Fruit fly (Drosophila melanogaster) whole organism: Measurements from ENCODE around the gene Sbds.

Experiments
- CG8478 ChIP-seq: fragments of >200 bp; optimal IDR thresholded peaks from 2 replicates; lab custom pipeline; 2018; ENCODE audit warnings: inconsistent platforms
- Dll ChIP-seq: fragments of >200 bp; optimal IDR thresholded peaks from 2 replicates; lab custom pipeline; 2017
- EcR ChIP-seq, 2 experiments: fragments of >200 bp; optimal IDR thresholded peaks; 2 replicates each; lab custom pipeline; 2017; ENCODE audit warnings: missing biosample characterization in 2 of 2, missing genetic modification characterization in 2 of 2, missing genetic modification reagents in 2 of 2
- pan ChIP-seq: fragments of >200 bp; optimal IDR thresholded peaks from 2 replicates; lab custom pipeline; 2017
- psq ChIP-seq: fragments of >200 bp; optimal IDR thresholded peaks from 2 replicates; lab custom pipeline; 2017
- usp ChIP-seq: fragments of >200 bp; optimal IDR thresholded peaks from 2 replicates; lab custom pipeline; 2017; ENCODE audit warnings: missing biosample characterization, missing genetic modification characterization, mixed read lengths

The Sbds gene

DNA sequence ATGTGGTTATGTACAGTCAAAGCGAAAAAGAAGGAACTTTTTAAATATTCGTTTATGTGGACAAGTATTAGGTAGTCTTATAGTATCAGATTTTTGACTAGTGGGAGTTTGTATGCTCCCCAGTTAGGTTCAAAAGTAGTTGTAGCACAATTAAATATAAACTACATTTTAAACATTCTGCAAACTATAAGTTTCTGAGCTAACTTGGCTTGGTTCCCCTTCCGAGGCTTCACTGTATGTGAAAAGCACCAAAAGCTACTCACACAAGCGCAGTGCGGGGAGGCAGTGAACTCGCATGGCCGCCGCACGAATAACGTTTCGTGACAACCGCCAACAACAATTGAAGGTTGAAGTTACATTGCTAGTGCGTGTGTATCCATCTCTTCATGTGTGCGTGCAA is 24.9 kb downstream of the Sbds start:
- TF ChIP-seq psq (lab: Kevin White, UChicago): no peak
- TF ChIP-seq CG8478 (lab: Kevin White, UChicago): no peak
- no peak for TF ChIP-seq Dll (lab: Kevin White, UChicago)
- TF ChIP-seq EcR (GFP tag; optimal IDR thresholded peaks at IDR 0.05; lab: Kevin White, UChicago): no peak
- no peak for TF ChIP-seq pan (lab: Kevin White, UChicago)
- TF ChIP-seq usp (GFP tag; lab: Kevin White, UChicago): no peak

dm6 chr3L:6778804-6779289 is 26.1 kb downstream of the Sbds start:
- TF ChIP-seq pan (lab: Kevin White, UChicago) (no peak), Dll (lab: Kevin White, UChicago) (no peak), EcR (GFP tag; optimal IDR thresholded peaks at IDR 0.05; lab: Kevin White, UChicago) (no peak), CG8478 (lab: Kevin White, UChicago) (no peak), usp (GFP tag; lab: Kevin White, UChicago) (no peak), psq (lab: Kevin White, UChicago) (no peak)

DNA sequence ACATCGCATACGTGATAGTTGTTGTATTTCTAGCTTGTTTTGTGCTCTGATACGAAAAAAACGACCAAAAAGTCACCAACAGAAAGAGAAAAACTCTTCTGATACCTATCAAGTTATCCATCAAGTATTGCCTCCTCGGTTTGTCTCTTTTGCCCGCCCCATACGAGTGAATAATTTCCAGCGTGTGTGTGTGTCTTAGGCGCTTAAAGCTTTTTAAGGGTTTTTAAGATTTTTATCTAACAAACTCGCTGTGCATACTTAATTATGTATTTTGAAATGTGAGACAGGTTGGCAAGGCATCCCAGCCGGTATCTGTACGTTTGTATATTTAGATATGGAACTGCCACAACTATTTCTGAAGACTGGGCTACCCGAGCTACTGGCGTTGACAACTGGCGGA is 26.7 kb downstream of the Sbds start:
- no peak for TF ChIP-seq CG8478 (lab: Kevin White, UChicago)
- TF ChIP-seq Dll (lab: Kevin White, UChicago): no peak
- no peak for TF ChIP-seq EcR (GFP tag; optimal IDR thresholded peaks at IDR 0.05; lab: Kevin White, UChicago)
- TF ChIP-seq pan (lab: Kevin White, UChicago): no peak
- TF ChIP-seq usp (GFP tag; lab: Kevin White, UChicago): no peak
- no peak for TF ChIP-seq psq (lab: Kevin White, UChicago)

DNA sequence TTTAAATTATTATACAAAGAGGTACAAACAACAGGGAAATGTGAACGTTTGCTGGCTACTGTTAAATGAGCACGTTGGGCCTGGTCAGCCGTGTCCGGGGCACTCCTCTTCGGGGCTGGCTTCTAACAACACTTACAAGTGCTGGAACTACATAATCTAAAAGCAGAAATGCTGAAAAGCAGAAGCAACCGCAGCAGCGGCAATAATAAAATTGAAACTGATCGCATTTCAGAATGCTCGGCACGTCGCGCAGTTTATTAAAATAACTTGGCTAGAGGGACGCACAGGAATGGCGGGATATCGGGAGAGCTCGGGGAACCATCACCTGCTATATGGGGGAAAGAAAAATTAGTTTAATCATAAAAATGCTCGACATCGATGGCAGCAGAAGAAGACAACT is 30.7 kb downstream of the Sbds start:
- TF ChIP-seq Dll (lab: Kevin White, UChicago): no peak
- no peak for TF ChIP-seq usp (GFP tag; lab: Kevin White, UChicago)
- no peak for TF ChIP-seq pan (lab: Kevin White, UChicago)
- no peak for TF ChIP-seq CG8478 (lab: Kevin White, UChicago)
- no peak for TF ChIP-seq psq (lab: Kevin White, UChicago)
- no peak for TF ChIP-seq EcR (GFP tag; optimal IDR thresholded peaks at IDR 0.05; lab: Kevin White, UChicago)

DNA sequence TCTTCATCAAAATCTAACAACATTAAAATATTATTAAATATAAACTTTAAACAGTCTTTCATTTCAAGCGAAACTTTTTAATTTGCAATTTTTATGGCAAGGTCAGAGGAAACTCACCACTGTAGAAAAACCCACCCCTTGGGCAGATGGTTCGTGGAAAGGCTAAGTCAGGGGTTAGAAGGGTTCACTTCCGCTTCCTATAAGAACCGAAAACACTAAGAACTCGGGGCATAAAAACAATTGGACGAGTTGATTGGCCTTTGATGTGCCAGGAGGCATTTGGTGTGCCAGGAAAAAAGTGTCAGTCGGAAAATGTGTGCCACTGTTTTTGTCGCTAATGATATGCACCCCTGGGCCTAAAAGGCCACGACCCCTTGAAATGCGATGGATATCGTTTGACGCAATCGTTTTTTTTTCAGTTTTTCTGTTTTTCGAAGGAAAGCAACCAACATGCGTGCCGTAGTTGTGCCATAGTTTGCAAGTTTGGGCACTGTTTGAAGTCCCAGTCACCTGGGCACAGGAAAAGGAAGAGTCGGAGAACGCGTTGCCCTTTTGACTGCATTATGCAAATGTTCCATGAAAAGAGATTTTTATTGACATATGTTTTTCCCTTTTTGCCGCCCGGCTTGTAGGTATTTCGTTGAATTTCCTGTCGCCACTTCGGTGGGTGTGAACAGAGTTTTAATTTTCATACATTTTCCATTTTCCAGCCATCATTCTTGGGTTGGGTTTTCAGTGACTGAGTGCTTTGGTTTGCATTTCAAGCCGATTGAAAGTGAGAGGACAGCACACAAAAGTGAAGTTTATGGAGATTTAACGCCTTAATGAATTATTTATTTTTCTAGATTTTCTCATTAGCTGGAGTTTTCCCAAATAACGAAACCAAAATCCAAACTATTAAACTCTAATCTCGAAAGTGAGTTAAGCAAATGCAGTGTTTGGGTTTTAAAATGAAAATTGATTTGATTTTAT is 32.2 kb downstream of the Sbds start:
- TF ChIP-seq Dll (lab: Kevin White, UChicago): no peak
- TF ChIP-seq pan (lab: Kevin White, UChicago): no peak
- TF ChIP-seq usp (GFP tag; lab: Kevin White, UChicago): no peak
- no peak for TF ChIP-seq psq (lab: Kevin White, UChicago)
- no peak for TF ChIP-seq CG8478 (lab: Kevin White, UChicago)
- TF ChIP-seq EcR (GFP tag; optimal IDR thresholded peaks at IDR 0.05; lab: Kevin White, UChicago): no peak

dm6 chr3L:6787502-6787901 is 34.8 kb downstream of the Sbds start:
- TF ChIP-seq CG8478 (lab: Kevin White, UChicago): no peak
- TF ChIP-seq psq (lab: Kevin White, UChicago): no peak
- no peak for TF ChIP-seq usp (GFP tag; lab: Kevin White, UChicago)
- no peak for TF ChIP-seq EcR (GFP tag; optimal IDR thresholded peaks at IDR 0.05; lab: Kevin White, UChicago)
- TF ChIP-seq Dll (lab: Kevin White, UChicago): no peak
- TF ChIP-seq pan (lab: Kevin White, UChicago): no peak

- TF ChIP-seq Dll (lab: Kevin White, UChicago): no peak
- no peak for TF ChIP-seq EcR (GFP tag; optimal IDR thresholded peaks at IDR 0.05; lab: Kevin White, UChicago)
- no peak for TF ChIP-seq pan (lab: Kevin White, UChicago)
- TF ChIP-seq psq (lab: Kevin White, UChicago): no peak
- peak; percentile 45 for TF ChIP-seq CG8478 (lab: Kevin White, UChicago)
- no peak for TF ChIP-seq usp (GFP tag; lab: Kevin White, UChicago)
Measured at dm6 chr3L:6789788-6790325, 37.1 kb downstream of the Sbds start, which contains the start of gene vvl. Gene vvl (plus strand): TSS chr3L:6790158.

dm6 chr3L:6792617-6793016 is 39.9 kb downstream of the Sbds start:
- TF ChIP-seq EcR (GFP tag; optimal IDR thresholded peaks at IDR 0.05; lab: Kevin White, UChicago) (no peak), CG8478 (lab: Kevin White, UChicago) (no peak), psq (lab: Kevin White, UChicago) (no peak), Dll (lab: Kevin White, UChicago) (no peak), pan (lab: Kevin White, UChicago) (no peak), usp (GFP tag; lab: Kevin White, UChicago) (no peak)

- TF ChIP-seq pan (lab: Kevin White, UChicago) (no peak), EcR (GFP tag; optimal IDR thresholded peaks at IDR 0.05; lab: Kevin White, UChicago) (no peak), CG8478 (lab: Kevin White, UChicago) (no peak), usp (GFP tag; lab: Kevin White, UChicago) (no peak), psq (lab: Kevin White, UChicago) (no peak), Dll (lab: Kevin White, UChicago) (no peak)
Measured at dm6 chr3L:6797395-6798006, 44.8 kb downstream of the Sbds start.

- no peak for TF ChIP-seq Dll (lab: Kevin White, UChicago)
- TF ChIP-seq usp (GFP tag; lab: Kevin White, UChicago): no peak
- no peak for TF ChIP-seq pan (lab: Kevin White, UChicago)
- no peak for TF ChIP-seq psq (lab: Kevin White, UChicago)
- TF ChIP-seq CG8478 (lab: Kevin White, UChicago): no peak
- TF ChIP-seq EcR (GFP tag; optimal IDR thresholded peaks at IDR 0.05; lab: Kevin White, UChicago): no peak
Measured at dm6 chr3L:6799550-6799949, 46.8 kb downstream of the Sbds start.
